Worm (Caenorhabditis elegans) whole organism, mixed stage, embryonic: ENCODE measurements around the gene gsr-1.

Source experiments
- M03D4.4 ChIP-seq: sonication (generic microtip); optimal IDR thresholded peaks from 2 replicates; lab custom pipeline; 2017; ENCODE audit warnings: mild to moderate bottlenecking, missing genetic modification characterization, missing compliant biosample characterization
- ham-2 ChIP-seq: fragments of 200-800 bp; sonication (Bioruptor generic); optimal IDR thresholded peaks from 2 replicates; lab custom pipeline; 2018; ENCODE audit warnings: mild to moderate bottlenecking, missing genetic modification characterization, missing compliant biosample characterization
- nhr-2 ChIP-seq: fragments of 150-350 bp; optimal IDR thresholded peaks from 2 replicates; lab custom pipeline; 2014; ENCODE audit warnings: missing biosample characterization, missing genetic modification characterization
- sptf-1 ChIP-seq: sonication (generic microtip); optimal IDR thresholded peaks from 2 replicates; lab custom pipeline; 2017; ENCODE audit warnings: mild to moderate bottlenecking, missing genetic modification characterization, moderate library complexity, missing compliant biosample characterization
- unc-62 ChIP-seq: fragments of 150-350 bp; optimal IDR thresholded peaks from 2 replicates; lab custom pipeline; 2014; ENCODE audit warnings: missing biosample characterization, missing genetic modification reagents, missing genetic modification characterization

Gene gsr-1

DNA sequence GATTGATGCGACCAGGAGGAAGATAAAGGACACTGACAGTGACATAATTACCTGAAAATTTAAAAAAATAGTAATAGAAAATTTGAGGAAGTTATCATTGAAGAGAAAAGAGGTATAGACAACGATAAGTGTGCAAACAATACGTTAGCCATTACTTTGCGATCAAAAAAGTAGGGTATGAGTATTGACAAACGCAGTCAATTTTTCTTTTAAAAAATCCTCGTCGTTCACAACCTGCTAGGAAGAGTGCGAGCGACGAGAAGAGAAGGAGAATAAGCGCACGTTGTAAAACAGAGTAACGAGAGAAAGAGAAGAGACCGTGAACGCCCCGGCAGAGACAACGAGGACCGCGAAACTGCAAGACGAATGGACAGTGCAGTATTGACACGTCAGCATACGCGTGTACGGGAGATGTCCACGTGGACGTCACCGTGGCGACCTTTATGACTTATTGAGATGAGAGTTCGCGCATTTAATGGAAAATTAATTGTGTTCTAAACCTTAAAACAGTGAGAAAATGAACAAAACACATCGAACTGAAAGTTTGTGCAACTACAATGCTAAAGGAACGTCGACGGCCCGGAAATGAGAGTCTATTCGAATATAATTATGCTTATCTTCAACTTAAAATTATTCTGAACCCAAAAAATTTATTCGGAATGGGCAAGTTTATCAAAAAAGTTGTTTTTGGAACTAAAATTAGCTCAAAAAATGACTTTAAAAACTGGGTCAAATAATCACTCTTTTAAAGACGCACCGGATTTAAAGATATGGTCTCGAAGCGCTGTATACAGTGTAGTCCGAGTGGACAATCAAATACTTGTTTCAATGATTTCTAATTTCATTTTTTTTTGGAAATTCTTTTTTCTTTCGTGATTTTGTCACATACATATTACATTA lies 51.0 kb downstream of the gsr-1 start, which contains the start of the genes pdi-1 and C14B1.2:
Gene pdi-1, minus strand, starts transcription at position 51 of the 900 bp plus-strand sequence.
Gene C14B1.2, plus strand, starts transcription at position 850 of the 900 bp plus-strand sequence.
- TF ChIP-seq M03D4.4 (tag; lab: Kevin White, UChicago) (peak; percentile 18), ham-2 (GFP tag; lab: Kevin White, UChicago) (peak; percentile 50), nhr-2 (tag; lab: Kevin White, UChicago) (peak; percentile 63), unc-62 (GFP tag; lab: Kevin White, UChicago) (no peak), sptf-1 (tag; lab: Kevin White, UChicago) (peak; percentile 16)
